Fruit fly (Drosophila melanogaster) whole organism, embryonic: ENCODE data around the gene Tengl3.
A peak's percentile ranks its signal among the peaks of the same experiment; 100 is the strongest.

Experiments
- Atf3 ChIP-seq: fragments of 200-800 bp; sonication (Bioruptor generic); optimal IDR thresholded peaks from 3 replicates; lab custom pipeline; 2016; ENCODE audit warnings: missing biosample characterization, missing genetic modification characterization
- CG12659 ChIP-seq: fragments of 200-800 bp; sonication (Bioruptor generic); optimal IDR thresholded peaks from 3 replicates; lab custom pipeline; 2017; ENCODE audit warnings: mild to moderate bottlenecking, missing biosample characterization, missing genetic modification reagents, missing genetic modification characterization
- CG16813 ChIP-seq: fragments of 200-800 bp; sonication (Bioruptor generic); IDR thresholded peaks from 3 replicates; pipeline ENCODE4 v1.3.6; 2022; ENCODE audit warnings: missing biosample characterization, missing genetic modification characterization; ENCODE audit not compliant: partially characterized antibody
- CG7271 ChIP-seq: fragments of 200-800 bp; sonication (Bioruptor generic); optimal IDR thresholded peaks from 2 replicates; lab custom pipeline; 2018; ENCODE audit warnings: missing biosample characterization, mild to moderate bottlenecking, missing genetic modification characterization, moderate library complexity
- CG8281 ChIP-seq: fragments of 200-800 bp; sonication (Bioruptor generic); optimal IDR thresholded peaks from 2 replicates; lab custom pipeline; 2018; ENCODE audit warnings: missing biosample characterization, mild to moderate bottlenecking, missing genetic modification characterization, moderate library complexity
- CTCF ChIP-seq: fragments of 200-800 bp; sonication (Bioruptor generic); optimal IDR thresholded peaks from 2 replicates; lab custom pipeline; 2017; ENCODE audit warnings: missing biosample characterization, mild to moderate bottlenecking, missing genetic modification characterization, moderate library complexity
- HmgD ChIP-seq: fragments of 200-800 bp; sonication (Bioruptor generic); optimal IDR thresholded peaks from 3 replicates; lab custom pipeline; 2016; ENCODE audit warnings: missing biosample characterization, missing genetic modification characterization
- Lhr ChIP-seq: fragments of 200-800 bp; sonication (Bioruptor generic); optimal IDR thresholded peaks from 3 replicates; lab custom pipeline; 2017; ENCODE audit warnings: mild to moderate bottlenecking, missing biosample characterization, missing genetic modification reagents, missing genetic modification characterization
- ase ChIP-seq: fragments of 200-800 bp; sonication (Bioruptor generic); IDR thresholded peaks from 3 replicates; pipeline ENCODE4 v1.3.6; 2022; ENCODE audit warnings: missing biosample characterization, missing genetic modification characterization
- nerfin-2 ChIP-seq: fragments of 200-800 bp; sonication (Bioruptor generic); IDR thresholded peaks from 2 replicates; pipeline ENCODE4 v1.3.6; 2022; ENCODE audit warnings: missing biosample characterization, missing genetic modification characterization; ENCODE audit not compliant: partially characterized antibody
- twi ChIP-seq: fragments of 200-800 bp; optimal IDR thresholded peaks from 2 replicates; lab custom pipeline; 2019; ENCODE audit warnings: missing biosample characterization, mild to moderate bottlenecking, missing genetic modification characterization, moderate library complexity

DNA sequence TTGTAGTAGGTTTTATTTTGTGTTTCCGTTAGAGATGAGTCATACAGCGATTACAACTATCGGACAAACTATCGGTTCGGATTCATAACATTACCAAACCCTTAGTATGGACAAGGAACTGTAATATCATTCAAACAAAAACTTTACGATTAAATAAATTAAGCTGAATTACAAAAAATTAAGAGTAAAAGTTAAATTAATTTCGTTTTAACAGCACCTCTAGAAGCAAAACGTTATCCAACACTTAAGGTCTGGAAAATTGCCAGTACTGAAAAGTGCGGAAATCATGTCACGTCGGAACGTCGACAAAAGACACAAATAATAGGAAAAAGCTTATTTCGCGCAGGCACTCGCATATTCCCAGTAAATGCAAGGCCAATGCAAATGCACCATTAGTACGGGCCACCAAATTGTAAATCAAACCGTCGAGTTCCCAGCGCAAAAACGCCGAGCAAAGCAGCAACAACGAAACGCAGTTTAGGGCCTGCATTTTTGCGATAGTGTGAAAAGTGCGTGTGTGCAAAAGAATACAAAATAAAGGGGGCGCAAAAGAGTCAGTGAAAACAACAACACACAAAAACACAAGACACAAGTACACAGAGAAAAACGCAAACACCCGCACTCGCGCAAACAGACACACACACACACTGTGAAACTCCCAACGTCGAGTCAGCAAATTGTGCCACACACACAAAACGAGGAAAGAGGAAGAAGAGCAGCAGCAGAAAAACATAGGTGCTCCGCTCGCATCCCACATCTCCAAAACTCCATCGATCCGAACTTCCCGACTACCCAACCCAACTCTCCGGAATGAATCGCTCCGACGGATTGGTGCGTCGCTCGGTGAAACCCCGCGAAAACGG lies 11.6 kb downstream of the Tengl3 start, which contains the start of the genes CG15387 and sau:
- TF ChIP-seq HmgD (GFP tag; lab: Kevin White, UChicago) (peak; percentile 59), CG16813 (GFP tag; lab: Robert Waterston, UW) (peak; percentile 94), ase (GFP tag; lab: Robert Waterston, UW) (peak; percentile 68; the same call in 2 of the 3 replicates), nerfin-2 (peak; percentile 85), CG7271 (tag; lab: Kevin White, UChicago) (peak; percentile 19), Lhr (peak; percentile 76), twi (tag; lab: Kevin White, UChicago) (peak; percentile 78), CG12659 (peak; percentile 90), CG8281 (peak; percentile 50), Atf3 (GFP tag; lab: Kevin White, UChicago) (peak; percentile 86), CTCF (GFP tag; lab: Kevin White, UChicago) (peak; percentile 23)
